Worm (Caenorhabditis elegans): ENCODE measurements around the gene pig-1.

The pig-1 gene

DNA sequence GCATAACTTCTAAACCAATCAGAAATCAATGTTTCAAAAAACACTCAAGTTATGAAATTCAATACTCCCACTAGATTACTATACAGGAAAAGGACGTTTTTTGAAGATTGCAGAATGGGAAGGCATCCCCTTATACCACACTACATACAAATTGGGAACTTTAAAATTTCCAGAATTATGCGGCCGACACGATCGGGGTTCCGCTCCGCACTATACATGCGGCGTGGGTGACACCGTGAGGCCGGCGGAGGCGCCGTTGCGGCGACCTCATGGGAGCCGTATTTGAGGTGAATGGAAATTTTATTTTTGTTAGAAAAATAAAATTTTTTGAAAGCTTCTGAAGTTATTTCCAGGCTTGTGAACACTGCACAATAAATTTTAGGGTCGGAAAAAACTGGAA is 51.0 kb downstream of the pig-1 start:
- TF ChIP-seq mbf-1 (tag; optimal IDR thresholded peaks at IDR 0.05) (no peak), unc-39 (tag; optimal IDR thresholded peaks at IDR 0.05) (no peak), aly-2 (tag; optimal IDR thresholded peaks at IDR 0.05) (no peak), elt-3 (tag; optimal IDR thresholded peaks at IDR 0.05) (no peak), lsy-2 (tag; optimal IDR thresholded peaks at IDR 0.05) (no peak), F13H6.1 (tag; optimal IDR thresholded peaks at IDR 0.05) (no peak), ZK546.5 (tag; optimal IDR thresholded peaks at IDR 0.05) (no peak)

ce11 chrIV:467291-467690 is 52.0 kb downstream of the pig-1 start:
- TF ChIP-seq blmp-1 (tag; optimal IDR thresholded peaks at IDR 0.05; ENCODE audit: insufficient read depth) (no peak), sma-3 (GFP tag; optimal IDR thresholded peaks at IDR 0.05) (no peak), fos-1 (tag; optimal IDR thresholded peaks at IDR 0.05) (no peak), unc-55 (GFP tag; optimal IDR thresholded peaks at IDR 0.05) (no peak), unc-39 (tag; optimal IDR thresholded peaks at IDR 0.05) (no peak), crh-2 (tag; optimal IDR thresholded peaks at IDR 0.05) (no peak), skn-1 (tag; optimal IDR thresholded peaks at IDR 0.05) (no peak), snpc-4 (tag; optimal IDR thresholded peaks at IDR 0.05) (no peak)

DNA sequence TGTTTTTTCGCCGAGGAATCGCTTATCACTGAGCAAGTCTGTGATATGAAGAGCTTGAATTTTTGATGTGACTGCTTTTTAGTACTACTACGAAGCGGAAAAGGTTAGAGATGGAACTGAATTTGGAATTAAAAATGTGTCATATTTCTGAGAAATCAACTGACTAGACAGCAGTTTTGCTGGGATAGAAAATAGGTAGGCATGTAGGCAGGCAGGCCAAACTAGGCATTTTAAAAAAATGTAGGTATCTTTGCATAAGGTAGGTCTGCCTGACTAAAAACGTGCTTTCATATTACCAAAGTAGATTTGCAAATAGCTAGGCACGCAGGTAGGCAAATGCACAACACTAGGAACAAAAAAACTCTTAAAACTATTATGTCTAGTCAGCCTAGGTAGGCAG is 52.7 kb downstream of the pig-1 start:
- TF ChIP-seq nhr-11 (tag; optimal IDR thresholded peaks at IDR 0.05) (no peak), zag-1 (tag; optimal IDR thresholded peaks at IDR 0.05) (no peak), nhr-21 (tag; optimal IDR thresholded peaks at IDR 0.05) (no peak), R02D3.7 (tag; optimal IDR thresholded peaks at IDR 0.05) (no peak), ceh-16 (tag; optimal IDR thresholded peaks at IDR 0.05) (no peak), lsy-2 (tag; optimal IDR thresholded peaks at IDR 0.05) (no peak), blmp-1 (tag; optimal IDR thresholded peaks at IDR 0.05; ENCODE audit: insufficient read depth) (no peak), nhr-12 (tag; optimal IDR thresholded peaks at IDR 0.05) (no peak), peb-1 (tag; optimal IDR thresholded peaks at IDR 0.05) (no peak)

DNA sequence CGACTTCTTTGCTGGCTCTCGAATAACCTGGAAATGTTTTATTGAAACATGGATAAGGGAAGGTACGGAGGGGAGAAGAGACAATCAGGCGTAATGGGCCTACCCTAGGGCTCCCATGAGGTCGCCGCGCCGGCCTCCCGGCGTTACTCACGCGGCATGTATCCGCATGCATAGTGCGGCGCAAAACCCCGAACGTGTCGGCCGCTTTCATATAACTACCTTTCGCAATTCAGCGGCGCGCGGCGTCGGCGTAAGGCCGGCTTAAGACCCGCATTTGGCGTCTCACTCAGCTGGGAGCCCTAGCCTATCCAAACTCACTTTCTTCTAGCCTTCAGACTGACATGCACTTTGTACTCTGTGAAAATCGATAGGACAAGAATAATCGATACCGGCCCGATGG is 57.2 kb downstream of the pig-1 start:
- TF ChIP-seq zag-1 (tag; optimal IDR thresholded peaks at IDR 0.05) (no peak), sma-3 (GFP tag; optimal IDR thresholded peaks at IDR 0.05) (no peak), lin-11 (tag; optimal IDR thresholded peaks at IDR 0.05) (no peak), elt-3 (tag; optimal IDR thresholded peaks at IDR 0.05) (no peak), sma-9 (GFP tag; optimal IDR thresholded peaks at IDR 0.05) (no peak), sma-9 (tag; optimal IDR thresholded peaks at IDR 0.05) (no peak), ama-1 (optimal IDR thresholded peaks at IDR 0.05) (no peak), nhr-12 (tag; optimal IDR thresholded peaks at IDR 0.05) (no peak), ztf-11 (tag; optimal IDR thresholded peaks at IDR 0.05) (no peak), sem-4 (tag; optimal IDR thresholded peaks at IDR 0.05) (no peak), elt-1 (tag; optimal IDR thresholded peaks at IDR 0.05) (no peak), Y55F3AM.14 (GFP tag; optimal IDR thresholded peaks at IDR 0.05) (no peak), ztf-4 (tag; optimal IDR thresholded peaks at IDR 0.05) (no peak), peb-1 (tag; optimal IDR thresholded peaks at IDR 0.05) (no peak), egl-27 (tag; optimal IDR thresholded peaks at IDR 0.05) (no peak), nhr-129 (tag; optimal IDR thresholded peaks at IDR 0.05) (no peak), gmeb-1 (tag; optimal IDR thresholded peaks at IDR 0.05) (no peak)

DNA sequence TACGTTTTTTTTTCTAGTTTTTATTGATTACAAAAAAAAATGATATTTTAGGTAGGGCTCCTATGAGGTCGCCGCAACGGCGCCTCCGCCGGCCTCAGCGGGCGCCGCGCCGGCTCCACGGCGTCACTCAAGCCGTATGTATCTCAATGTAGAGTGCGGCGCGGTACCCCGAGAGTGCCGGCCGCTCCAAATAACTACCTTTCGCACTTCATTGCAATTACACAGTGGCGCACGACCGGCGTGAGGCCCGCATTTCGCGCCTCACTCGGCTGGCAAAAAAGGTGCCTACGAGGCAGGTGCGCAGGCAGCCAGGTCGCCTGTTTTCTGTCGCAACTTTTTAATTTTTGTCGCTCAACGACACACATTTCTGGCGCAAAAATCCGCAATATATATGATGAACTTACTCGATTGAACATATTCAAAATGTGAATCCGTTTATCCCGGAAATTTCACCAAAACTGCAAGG is 58.6 kb downstream of the pig-1 start, which contains the start of gene M04G7.2:
M04G7.2 (minus strand) TSS at position 416 of the 466 bp plus-strand sequence.
- TF ChIP-seq zag-1 (tag; optimal IDR thresholded peaks at IDR 0.05) (no peak), nhr-77 (tag; optimal IDR thresholded peaks at IDR 0.05) (no peak), nhr-21 (tag; optimal IDR thresholded peaks at IDR 0.05) (no peak), ztf-1 (GFP tag; conservative IDR thresholded peaks at IDR 0.05) (no peak), skn-1 (tag; optimal IDR thresholded peaks at IDR 0.05) (no peak), peb-1 (tag; optimal IDR thresholded peaks at IDR 0.05) (no peak), F13H6.1 (tag; optimal IDR thresholded peaks at IDR 0.05) (no peak), elt-1 (tag; optimal IDR thresholded peaks at IDR 0.05) (no peak), ceh-16 (tag; optimal IDR thresholded peaks at IDR 0.05) (no peak), elt-3 (tag; optimal IDR thresholded peaks at IDR 0.05) (no peak), snpc-4 (tag; optimal IDR thresholded peaks at IDR 0.05) (no peak), fos-1 (tag; optimal IDR thresholded peaks at IDR 0.05) (no peak), C34F6.9 (tag; optimal IDR thresholded peaks at IDR 0.05) (no peak), ztf-4 (tag; optimal IDR thresholded peaks at IDR 0.05) (no peak)

All from whole organism, L2 larva.